Fruit fly (Drosophila melanogaster): Measurements from ENCODE around the gene Acp62F.

Gene Acp62F

DNA sequence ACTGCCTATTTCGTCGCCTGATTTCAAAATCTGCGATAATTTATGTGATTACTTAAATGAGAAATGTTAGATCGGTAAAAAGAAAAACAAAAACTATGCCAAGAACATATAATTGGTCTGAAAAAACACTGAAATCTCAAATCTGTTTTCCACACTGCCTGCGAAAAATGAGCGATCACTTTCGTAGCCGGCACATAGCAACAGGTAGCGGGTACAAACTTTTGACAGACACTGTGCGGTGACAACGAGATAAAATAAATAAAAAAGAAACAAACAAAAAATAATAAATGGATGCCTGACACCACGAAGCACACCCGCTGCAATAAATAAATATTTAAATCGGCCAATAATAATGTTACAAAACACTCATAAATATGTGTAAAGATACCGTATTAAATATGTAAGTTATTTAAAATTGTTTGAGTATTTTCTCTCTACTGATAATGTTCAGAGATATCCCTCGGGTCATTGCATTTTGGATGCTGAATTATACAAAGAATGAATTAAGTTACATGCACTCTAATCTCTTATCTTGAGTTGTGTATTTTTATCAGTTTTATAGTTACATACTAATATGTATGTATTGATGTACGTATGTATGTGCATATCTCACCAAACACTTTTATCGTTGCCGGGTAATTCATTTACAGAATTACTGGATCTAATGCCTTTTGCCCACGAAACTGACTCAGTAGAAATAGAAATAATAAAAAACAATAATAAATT, 25.6 kb downstream of the Acp62F start (continued):
- TF ChIP-seq dsx (GFP tag; optimal IDR thresholded peaks at IDR 0.05; ENCODE audit: poor library complexity, severe bottlenecking) (no peak), Eip78C (GFP tag) (peak; percentile 67), CG11294 (GFP tag; IDR thresholded peaks at IDR 0.05) (no peak), ss (GFP tag; optimal IDR thresholded peaks at IDR 0.05) (no peak), Met (GFP tag; optimal IDR thresholded peaks at IDR 0.05) (peak; percentile 51), Lpt (GFP tag; optimal IDR thresholded peaks at IDR 0.05) (no peak), eg (GFP tag; IDR thresholded peaks at IDR 0.05) (peak; percentile 54), CG3919 (GFP tag; optimal IDR thresholded peaks at IDR 0.05) (peak; percentile 32), fkh (GFP tag; optimal IDR thresholded peaks at IDR 0.05) (peak; percentile 26), CG8319 (GFP tag; optimal IDR thresholded peaks at IDR 0.05) (no peak), CG4318 (GFP tag; optimal IDR thresholded peaks at IDR 0.05) (no peak), achi (GFP tag; optimal IDR thresholded peaks at IDR 0.05) (peak; percentile 17), Hr39 (GFP tag; optimal IDR thresholded peaks at IDR 0.05) (peak; percentile 68)

DNA sequence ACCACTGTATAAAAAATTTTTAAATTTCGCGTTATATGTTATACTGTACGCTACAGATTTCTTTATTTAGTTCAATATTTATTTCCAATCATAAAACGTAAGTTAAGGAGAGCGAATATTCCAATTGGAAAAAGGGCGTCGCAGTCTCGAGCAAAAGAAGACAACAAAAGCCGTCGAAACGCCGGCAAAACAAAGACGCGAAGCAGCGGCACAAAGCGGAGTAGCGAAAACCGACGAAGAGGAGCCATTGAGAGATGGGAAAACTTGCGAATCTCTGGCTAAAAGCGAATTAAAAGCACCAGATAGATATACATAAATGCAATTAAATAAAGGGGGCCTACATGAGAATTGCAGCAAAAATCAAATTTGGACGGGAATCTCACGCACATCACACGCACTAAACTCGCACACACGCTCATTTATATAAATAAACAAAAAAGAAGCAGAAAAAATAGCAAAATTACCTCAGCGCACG, 26.3 kb downstream of the Acp62F start:
- peak; percentile 36 to 57 for TF ChIP-seq ss (GFP tag; optimal IDR thresholded peaks at IDR 0.05)
- TF ChIP-seq CG11762 (GFP tag; optimal IDR thresholded peaks at IDR 0.05; ENCODE audit: insufficient read depth), result no peak
- TF ChIP-seq CG6163 (GFP tag; IDR thresholded peaks at IDR 0.05), result peak; percentile 51; the same call in 1 of the 3 replicates
- TF ChIP-seq net (GFP tag; optimal IDR thresholded peaks at IDR 0.05), result no peak
- TF ChIP-seq eg (GFP tag; IDR thresholded peaks at IDR 0.05), result 0 out of 3 replicates have a peak, but pooled peaks have one; percentile 28
- TF ChIP-seq topi (GFP tag; optimal IDR thresholded peaks at IDR 0.05), result no peak
- no peak for TF ChIP-seq CG1621 (tag; optimal IDR thresholded peaks at IDR 0.05)
- no peak for TF ChIP-seq cyc (GFP tag; optimal IDR thresholded peaks at IDR 0.05)
- no peak for TF ChIP-seq Hr4 (GFP tag; optimal IDR thresholded peaks at IDR 0.05)
- TF ChIP-seq CG6276 (GFP tag; optimal IDR thresholded peaks at IDR 0.05), result peak; percentile 40
- no peak for TF ChIP-seq acj6 (GFP tag; optimal IDR thresholded peaks at IDR 0.05)
- TF ChIP-seq CG6808 (GFP tag; optimal IDR thresholded peaks at IDR 0.05), result no peak
- no peak for TF ChIP-seq CG32006 (GFP tag; optimal IDR thresholded peaks at IDR 0.05)
- peak; percentile 89 for TF ChIP-seq vri (GFP tag; optimal IDR thresholded peaks at IDR 0.05)

DNA sequence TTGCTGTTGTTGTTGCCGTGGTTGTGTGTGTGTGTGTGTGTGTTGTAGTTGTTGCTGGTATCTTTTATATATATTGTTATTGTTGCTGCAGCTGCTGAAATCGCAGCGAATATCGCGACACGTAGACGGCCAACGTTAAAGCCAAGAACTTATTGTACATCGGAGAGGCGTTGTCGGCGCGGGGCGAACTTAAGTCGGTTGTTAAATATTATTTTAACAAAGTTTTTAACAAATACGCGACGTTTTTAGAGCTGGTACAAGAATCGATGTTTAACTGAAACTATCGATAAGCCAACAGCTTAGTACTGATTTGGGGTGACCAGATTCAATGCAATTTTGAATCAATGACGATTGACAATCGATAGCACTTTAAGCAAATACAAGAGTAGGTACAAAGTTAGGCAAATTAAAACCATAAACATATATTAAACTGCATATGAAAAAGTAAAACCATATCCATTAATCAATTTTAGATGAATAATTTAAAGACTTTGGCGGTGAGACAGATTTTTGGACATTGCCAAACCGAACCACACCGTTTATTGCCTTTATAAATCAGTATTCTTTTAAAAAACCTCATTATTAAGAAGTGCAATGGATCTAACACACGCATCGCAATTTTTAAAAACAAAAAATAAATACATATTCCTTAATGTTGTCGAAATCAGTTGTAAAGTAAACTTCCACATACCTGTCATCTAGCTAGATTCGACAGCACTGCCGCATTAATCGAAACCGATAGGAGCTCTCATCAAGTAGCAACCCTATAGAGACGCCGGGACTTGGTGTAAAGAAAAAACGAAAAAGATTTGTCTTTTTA, 26.9 kb downstream of the Acp62F start, which contains the start of the genes Mrtf and Non2:
Gene Mrtf, minus strand, starts transcription at position 268 of the 820 bp plus-strand sequence.
Gene Non2, plus strand, starts transcription at position 731 of the 820 bp plus-strand sequence.
- TF ChIP-seq CG3919 (GFP tag; optimal IDR thresholded peaks at IDR 0.05), result peak; percentile 65
- TF ChIP-seq OdsH (GFP tag; optimal IDR thresholded peaks at IDR 0.05), result peak; percentile 67
- no peak for TF ChIP-seq CG6808 (GFP tag; optimal IDR thresholded peaks at IDR 0.05)
- TF ChIP-seq net (GFP tag; optimal IDR thresholded peaks at IDR 0.05), result peak; percentile 47
- TF ChIP-seq Met (GFP tag; optimal IDR thresholded peaks at IDR 0.05), result peak; percentile 65
- peak; percentile 62 for TF ChIP-seq Hr39 (GFP tag; optimal IDR thresholded peaks at IDR 0.05)
- peak; percentile 73 for TF ChIP-seq Hr4 (GFP tag; optimal IDR thresholded peaks at IDR 0.05)
- TF ChIP-seq eg (GFP tag; IDR thresholded peaks at IDR 0.05), result peak; percentile 56
- no peak for TF ChIP-seq fd85E (GFP tag; optimal IDR thresholded peaks at IDR 0.05)
- peak; percentile 33 for TF ChIP-seq CG1621 (tag; optimal IDR thresholded peaks at IDR 0.05)
- TF ChIP-seq Sox102F (GFP tag; optimal IDR thresholded peaks at IDR 0.05), result peak; percentile 36
- TF ChIP-seq CG9139 (GFP tag; optimal IDR thresholded peaks at IDR 0.05), result peak; percentile 14
- TF ChIP-seq esn (GFP tag; optimal IDR thresholded peaks at IDR 0.05), result peak; percentile 75
- TF ChIP-seq acj6 (GFP tag; optimal IDR thresholded peaks at IDR 0.05), result peak; percentile 66
- peak; percentile 32 for TF ChIP-seq Sox14 (GFP tag; optimal IDR thresholded peaks at IDR 0.05)
- peak; percentile 66 for TF ChIP-seq Eip78C (GFP tag)
- peak; percentile 19 for TF ChIP-seq fd59A (GFP tag; optimal IDR thresholded peaks at IDR 0.05)
- TF ChIP-seq cyc (GFP tag; optimal IDR thresholded peaks at IDR 0.05), result peak; percentile 49
- TF ChIP-seq CG10631 (GFP tag; optimal IDR thresholded peaks at IDR 0.05), result peak; percentile 73
- TF ChIP-seq Lpt (GFP tag; optimal IDR thresholded peaks at IDR 0.05), result no peak
- no peak for TF ChIP-seq spab (GFP tag; optimal IDR thresholded peaks at IDR 0.05)
- TF ChIP-seq pdm3 (GFP tag; optimal IDR thresholded peaks at IDR 0.05), result peak; percentile 74
- peak; percentile 85 for TF ChIP-seq svp (GFP tag)
- 0 out of 2 replicates have a peak, but pooled peaks have one; percentile 28 for TF ChIP-seq Gug (GFP tag; IDR thresholded peaks at IDR 0.05)
- TF ChIP-seq CG31627 (GFP tag; optimal IDR thresholded peaks at IDR 0.05), result peak; percentile 71
- peak; percentile 3 for TF ChIP-seq Sox15 (GFP tag; optimal IDR thresholded peaks at IDR 0.05)
- TF ChIP-seq CG8319 (GFP tag; optimal IDR thresholded peaks at IDR 0.05), result peak; percentile 20
- peak; percentile 66 for TF ChIP-seq CG3032 (tag; optimal IDR thresholded peaks at IDR 0.05)
- peak; percentile 20 for TF ChIP-seq CG4318 (GFP tag; optimal IDR thresholded peaks at IDR 0.05)
- TF ChIP-seq CG6792 (GFP tag; optimal IDR thresholded peaks at IDR 0.05), result peak; percentile 53
- TF ChIP-seq ss (GFP tag; optimal IDR thresholded peaks at IDR 0.05), result peak in 1 of 2 experiments; percentile 34
- peak; percentile 15 for TF ChIP-seq CG11762 (GFP tag; optimal IDR thresholded peaks at IDR 0.05; ENCODE audit: insufficient read depth)
- peak; percentile 20 for TF ChIP-seq CG6854 (GFP tag; optimal IDR thresholded peaks at IDR 0.05)
